Worm (Caenorhabditis elegans) whole organism, L4 larva: ENCODE measurements around the gene C06A1.7.

Source experiments
- F49E8.2 ChIP-seq: sonication (generic microtip); optimal IDR thresholded peaks from 2 replicates; lab custom pipeline; 2016; ENCODE audit warnings: missing compliant biosample characterization, mild to moderate bottlenecking, missing genetic modification characterization, borderline replicate concordance
- R02D3.7 ChIP-seq: fragments of 150-350 bp; sonication (generic microtip); optimal IDR thresholded peaks from 3 replicates; lab custom pipeline; 2014; ENCODE audit warnings: missing biosample characterization, missing genetic modification characterization
- Y105C5A.15 ChIP-seq: fragments of 200-800 bp; sonication (Bioruptor generic); IDR thresholded peaks from 2 replicates; pipeline ENCODE4 v1.3.6; 2022; ENCODE audit warnings: missing genetic modification characterization, missing compliant biosample characterization
- Y48G9A.11 ChIP-seq: fragments of 200-800 bp; sonication (Bioruptor generic); IDR thresholded peaks from 2 replicates; pipeline ENCODE4 v1.3.6; 2022; ENCODE audit warnings: missing genetic modification reagents, missing genetic modification characterization, missing compliant biosample characterization
- ZK337.2 ChIP-seq: fragments of 200-800 bp; sonication (Bioruptor generic); IDR thresholded peaks from 2 replicates; pipeline ENCODE4 v1.3.6; 2022; ENCODE audit warnings: missing genetic modification reagents, missing genetic modification characterization, missing compliant biosample characterization
- ZK546.5 ChIP-seq, 2 experiments: sonication (generic microtip); optimal IDR thresholded peaks; 2 replicates each; lab custom pipeline; 2017; ENCODE audit warnings: missing biosample characterization in 2 of 2, missing genetic modification characterization in 2 of 2
- aly-2 ChIP-seq: sonication (generic microtip); optimal IDR thresholded peaks from 2 replicates; lab custom pipeline; 2018; ENCODE audit warnings: missing biosample characterization, missing genetic modification characterization
- ama-1 ChIP-seq: fragments of 150-350 bp; optimal IDR thresholded peaks from 2 replicates; lab custom pipeline; 2014; ENCODE audit warnings: inconsistent platforms, mixed read lengths
- arid-1 ChIP-seq: fragments of 200-800 bp; sonication (Bioruptor generic); conservative IDR thresholded peaks from 2 replicates; pipeline ENCODE4 v1.3.6; 2022; ENCODE audit warnings: missing genetic modification reagents, missing genetic modification characterization, missing compliant biosample characterization
- attf-4 ChIP-seq: sonication (generic microtip); optimal IDR thresholded peaks from 3 replicates; lab custom pipeline; 2017; ENCODE audit warnings: missing biosample characterization, missing genetic modification characterization
- ceh-62 ChIP-seq: sonication (generic microtip); optimal IDR thresholded peaks from 2 replicates; lab custom pipeline; 2017; ENCODE audit warnings: missing biosample characterization, missing genetic modification characterization
- ces-1 ChIP-seq: fragments of 150-350 bp; sonication (generic microtip); optimal IDR thresholded peaks from 4 replicates; lab custom pipeline; 2014; ENCODE audit warnings: missing biosample characterization, missing genetic modification reagents, missing genetic modification characterization
- cey-2 ChIP-seq: sonication (generic microtip); optimal IDR thresholded peaks from 3 replicates; lab custom pipeline; 2017; ENCODE audit warnings: missing genetic modification characterization, mild to moderate bottlenecking, missing compliant biosample characterization, antibody characterized with exemption, borderline replicate concordance; ENCODE audit not compliant: insufficient read depth
- ctbp-1 ChIP-seq: fragments of 200-800 bp; sonication (Bioruptor generic); IDR thresholded peaks from 2 replicates; pipeline ENCODE4 v1.3.6; 2022; ENCODE audit warnings: missing genetic modification reagents, missing genetic modification characterization, missing compliant biosample characterization
- dmd-9 ChIP-seq: fragments of 200-800 bp; sonication (Bioruptor generic); IDR thresholded peaks from 2 replicates; pipeline ENCODE4 v1.3.6; 2022; ENCODE audit warnings: missing genetic modification reagents, missing genetic modification characterization, missing compliant biosample characterization
- dve-1 ChIP-seq: sonication (generic microtip); optimal IDR thresholded peaks from 2 replicates; lab custom pipeline; 2017; ENCODE audit warnings: antibody characterized with exemption, mild to moderate bottlenecking, missing genetic modification characterization, missing compliant biosample characterization; ENCODE audit not compliant: insufficient read depth
- egl-27 ChIP-seq: sonication (generic microtip); optimal IDR thresholded peaks from 3 replicates; lab custom pipeline; 2017; ENCODE audit warnings: missing biosample characterization, missing genetic modification reagents, missing genetic modification characterization
- hmg-1.1 ChIP-seq: fragments of 200-800 bp; sonication (Bioruptor generic); IDR thresholded peaks from 2 replicates; pipeline ENCODE4 v1.3.6; 2022; ENCODE audit warnings: missing genetic modification reagents, missing genetic modification characterization, missing compliant biosample characterization
- jun-1 ChIP-seq: fragments of 150-350 bp; optimal IDR thresholded peaks from 2 replicates; lab custom pipeline; 2014; ENCODE audit warnings: missing biosample characterization, missing genetic modification reagents, missing genetic modification characterization
- lim-7 ChIP-seq: fragments of 200-800 bp; sonication (Bioruptor generic); IDR thresholded peaks from 2 replicates; pipeline ENCODE4 v1.3.6; 2022; ENCODE audit warnings: missing genetic modification characterization, missing compliant biosample characterization
- lin-1 ChIP-seq: fragments of 200-800 bp; sonication (Bioruptor generic); IDR thresholded peaks from 2 replicates; pipeline ENCODE4 v1.3.6; 2022; ENCODE audit warnings: missing genetic modification reagents, missing genetic modification characterization, missing compliant biosample characterization
- lin-13 ChIP-seq: fragments of 150-350 bp; optimal IDR thresholded peaks from 2 replicates; lab custom pipeline; 2014; ENCODE audit warnings: missing biosample characterization, missing genetic modification reagents, missing genetic modification characterization
- lin-38 ChIP-seq: fragments of 200-800 bp; sonication (Bioruptor generic); IDR thresholded peaks from 2 replicates; pipeline ENCODE4 v1.3.6; 2022; ENCODE audit warnings: missing genetic modification reagents, missing genetic modification characterization, missing compliant biosample characterization
- lir-3 ChIP-seq: sonication (generic microtip); optimal IDR thresholded peaks from 2 replicates; lab custom pipeline; 2016; ENCODE audit warnings: mild to moderate bottlenecking, missing genetic modification characterization, missing compliant biosample characterization
- mdl-1 ChIP-seq, 2 experiments: fragments of 150-350 bp in 1 of 2; sonication (generic microtip) in 1 of 2; optimal IDR thresholded peaks; 2 replicates each; lab custom pipeline; 2014 to 2017; ENCODE audit warnings: missing biosample characterization in 2 of 2, missing genetic modification characterization in 2 of 2
- mep-1 ChIP-seq: fragments of 150-350 bp; sonication (generic microtip); optimal IDR thresholded peaks from 3 replicates; lab custom pipeline; 2014; ENCODE audit warnings: missing biosample characterization, missing genetic modification characterization
- nhr-237 ChIP-seq: sonication (generic microtip); optimal IDR thresholded peaks from 2 replicates; lab custom pipeline; 2017; ENCODE audit warnings: missing biosample characterization, missing genetic modification characterization
- nhr-48 ChIP-seq: sonication (generic microtip); optimal IDR thresholded peaks from 2 replicates; lab custom pipeline; 2016; ENCODE audit warnings: mild to moderate bottlenecking, missing genetic modification characterization, missing compliant biosample characterization
- nhr-76 ChIP-seq: fragments of 150-350 bp; optimal IDR thresholded peaks from 2 replicates; lab custom pipeline; 2014; ENCODE audit warnings: missing biosample characterization, missing genetic modification characterization
- pha-4 ChIP-seq, 2 experiments: fragments of 150-350 bp in 1 of 2; fragments of 200-800 bp in 1 of 2; sonication (Bioruptor generic) in 1 of 2; IDR thresholded peaks in 1 of 2; optimal IDR thresholded peaks in 1 of 2; 2 replicates each; pipeline versions ENCODE4 v1.3.6 to Lab custom; 2014 to 2022; ENCODE audit warnings: missing genetic modification characterization in 2 of 2, missing genetic modification reagents in 2 of 2, missing biosample characterization in 1 of 2, missing compliant biosample characterization in 1 of 2
- saeg-2 ChIP-seq: fragments of 200-800 bp; sonication (Bioruptor generic); IDR thresholded peaks from 2 replicates; pipeline ENCODE4 v1.3.6; 2022; ENCODE audit warnings: missing genetic modification reagents, missing genetic modification characterization, missing compliant biosample characterization
- set-16 ChIP-seq: fragments of 200-800 bp; sonication (Bioruptor generic); IDR thresholded peaks from 2 replicates; pipeline ENCODE4 v1.3.6; 2022; ENCODE audit warnings: missing genetic modification reagents, missing genetic modification characterization, missing compliant biosample characterization
- skn-1 ChIP-seq: fragments of 150-350 bp; optimal IDR thresholded peaks from 2 replicates; lab custom pipeline; 2014; ENCODE audit warnings: missing biosample characterization, missing genetic modification characterization
- tra-1 ChIP-seq: fragments of 200-800 bp; sonication (Bioruptor generic); IDR thresholded peaks from 2 replicates; pipeline ENCODE4 v1.3.6; 2022; ENCODE audit warnings: missing genetic modification reagents, missing genetic modification characterization, missing compliant biosample characterization
- zfp-2 ChIP-seq: sonication (generic microtip); optimal IDR thresholded peaks from 2 replicates; lab custom pipeline; 2016; ENCODE audit warnings: mild to moderate bottlenecking, missing genetic modification characterization, missing compliant biosample characterization

C06A1.7 gene

DNA sequence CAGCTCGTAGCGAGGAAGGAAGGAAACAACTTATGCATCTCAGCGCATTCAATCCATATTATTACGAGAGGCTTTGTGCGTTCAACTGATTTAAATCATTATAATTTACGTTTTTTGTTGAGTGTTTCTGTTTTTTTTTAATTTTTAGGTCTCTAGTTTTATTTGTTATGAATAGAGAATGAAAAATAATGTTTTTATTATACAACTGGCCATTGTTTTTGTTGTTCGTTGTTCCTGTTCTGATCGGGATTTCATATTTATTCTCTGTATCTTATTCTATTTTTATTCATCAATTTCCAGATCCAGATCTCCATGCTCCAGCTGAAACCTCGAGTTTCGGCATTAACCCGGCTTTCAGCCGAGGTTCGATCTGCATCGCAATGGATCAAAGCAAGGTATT is 17.6 kb downstream of the C06A1.7 start, which contains the start of gene mrps-22:
Gene mrps-22 (plus strand): TSS at position 301 of the 400 bp plus-strand sequence.
- TF ChIP-seq dmd-9 (GFP tag; lab: Robert Waterston, UW) (no peak), lin-38 (no peak), ZK546.5 (tag; optimal IDR thresholded peaks at IDR 0.05; lab: Kevin White, UChicago) (no peak), dve-1 (tag; lab: Kevin White, UChicago) (no peak), lir-3 (tag; lab: Kevin White, UChicago) (no peak), jun-1 (tag; lab: Kevin White, UChicago) (no peak), ZK337.2 (GFP tag; lab: Robert Waterston, UW) (no peak), nhr-48 (tag; lab: Kevin White, UChicago) (no peak), saeg-2 (GFP tag; lab: Robert Waterston, UW) (no peak), zfp-2 (tag; lab: Kevin White, UChicago) (no peak), set-16 (GFP tag; lab: Robert Waterston, UW) (no peak)

- TF ChIP-seq dve-1 (tag; lab: Kevin White, UChicago) (no peak), egl-27 (tag; lab: Kevin White, UChicago) (no peak), R02D3.7 (tag; lab: Kevin White, UChicago) (no peak), Y105C5A.15 (GFP tag; lab: Robert Waterston, UW) (no peak), skn-1 (tag; lab: Kevin White, UChicago) (no peak), ama-1 (lab: Kevin White, UChicago) (no peak), mdl-1 (tag; optimal IDR thresholded peaks at IDR 0.05; lab: Kevin White, UChicago) (no peak), tra-1 (GFP tag; lab: Robert Waterston, UW) (no peak), ctbp-1 (GFP tag; lab: Robert Waterston, UW) (no peak), hmg-1.1 (GFP tag; lab: Robert Waterston, UW) (no peak), ces-1 (GFP tag; lab: Kevin White, UChicago) (no peak), pha-4 (GFP tag; IDR thresholded peaks at IDR 0.05; lab: Robert Waterston, UW) (no peak), pha-4 (tag; optimal IDR thresholded peaks at IDR 0.05; lab: Kevin White, UChicago) (no peak), saeg-2 (GFP tag; lab: Robert Waterston, UW) (no peak), set-16 (GFP tag; lab: Robert Waterston, UW) (no peak), aly-2 (tag; lab: Kevin White, UChicago) (no peak), lim-7 (GFP tag; lab: Robert Waterston, UW) (no peak), cey-2 (tag; lab: Kevin White, UChicago) (no peak), nhr-237 (tag; lab: Kevin White, UChicago) (no peak), lin-38 (no peak), jun-1 (tag; lab: Kevin White, UChicago) (no peak)
- TF ChIP-seq, all 104 proteins: peak for 0
Observed at ce11 chrII:10584036-10584435, 19.3 kb downstream of the C06A1.7 start, which contains the start of gene algn-9. algn-9 (plus strand) TSS chrII:10584336.

- TF ChIP-seq mdl-1 (tag; optimal IDR thresholded peaks at IDR 0.05; lab: Kevin White, UChicago) = no peak
- no peak for TF ChIP-seq attf-4 (tag; lab: Kevin White, UChicago)
- TF ChIP-seq arid-1 (GFP tag; lab: Robert Waterston, UW) = no peak
- TF ChIP-seq nhr-76 (tag; lab: Kevin White, UChicago) = no peak
- TF ChIP-seq ceh-62 (tag; lab: Kevin White, UChicago) = no peak
- TF ChIP-seq mep-1 = no peak
- no peak for TF ChIP-seq Y48G9A.11
- no peak for TF ChIP-seq lin-13 (GFP tag; lab: Kevin White, UChicago)
- no peak for TF ChIP-seq saeg-2 (GFP tag; lab: Robert Waterston, UW)
- TF ChIP-seq ama-1 (lab: Kevin White, UChicago) = no peak
- no peak for TF ChIP-seq pha-4 (GFP tag; IDR thresholded peaks at IDR 0.05; lab: Robert Waterston, UW)
- TF ChIP-seq pha-4 (tag; optimal IDR thresholded peaks at IDR 0.05; lab: Kevin White, UChicago) = no peak
- no peak for TF ChIP-seq F49E8.2
- TF ChIP-seq lin-1 (GFP tag; lab: Robert Waterston, UW) = no peak
- TF ChIP-seq ZK337.2 (GFP tag; lab: Robert Waterston, UW) = no peak
Observed at ce11 chrII:10587742-10588141, 23.1 kb downstream of the C06A1.7 start, which contains the start of gene crn-3. crn-3 (plus strand) TSS chrII:10588042.
